Fruit fly (Drosophila melanogaster) whole organism, embryonic: ENCODE data around the gene RhoGEF4.
A peak's percentile ranks its signal among the peaks of the same experiment; 100 is the strongest.

Experiments
- Ada2b ChIP-seq: fragments of 200-800 bp; sonication (Bioruptor generic); IDR thresholded peaks from 2 replicates; pipeline ENCODE4 v1.3.6; 2022; ENCODE audit warnings: missing biosample characterization, missing genetic modification characterization
- BEAF-32 ChIP-seq: fragments of 200-800 bp; sonication (Bioruptor generic); optimal IDR thresholded peaks from 3 replicates; lab custom pipeline; 2017; ENCODE audit warnings: missing biosample characterization, missing genetic modification characterization, mild to moderate bottlenecking, moderate library complexity, missing genetic modification reagents
- CG1024 ChIP-seq: fragments of 200-800 bp; sonication (Bioruptor generic); IDR thresholded peaks from 2 replicates; pipeline ENCODE4 v1.3.6; 2022; ENCODE audit warnings: missing biosample characterization, missing genetic modification characterization
- CG11696 ChIP-seq: fragments of 200-800 bp; sonication (Bioruptor generic); IDR thresholded peaks from 2 replicates; pipeline ENCODE4 v1.3.6; 2022; ENCODE audit warnings: missing biosample characterization, missing genetic modification characterization
- CG13894 ChIP-seq: fragments of 200-800 bp; sonication (Bioruptor generic); optimal IDR thresholded peaks from 3 replicates; lab custom pipeline; 2018; ENCODE audit warnings: missing biosample characterization, mild to moderate bottlenecking, missing genetic modification characterization, moderate library complexity
- CG14667 ChIP-seq: fragments of 200-800 bp; sonication (Bioruptor generic); IDR thresholded peaks from 2 replicates; pipeline ENCODE4 v1.3.6; 2022; ENCODE audit warnings: missing biosample characterization, missing genetic modification characterization
- CG15073 ChIP-seq: fragments of 200-800 bp; sonication (Bioruptor generic); optimal IDR thresholded peaks from 2 replicates; lab custom pipeline; 2016; ENCODE audit warnings: missing biosample characterization, missing genetic modification characterization
- CG16815 ChIP-seq: fragments of 200-800 bp; sonication (Bioruptor generic); optimal IDR thresholded peaks from 3 replicates; lab custom pipeline; 2017; ENCODE audit warnings: missing biosample characterization, mild to moderate bottlenecking, missing genetic modification characterization
- CG17361 ChIP-seq: fragments of 200-800 bp; sonication (Bioruptor generic); IDR thresholded peaks from 3 replicates; pipeline ENCODE4 v1.3.6; 2022; ENCODE audit warnings: missing biosample characterization, missing genetic modification characterization
- CG18011 ChIP-seq: fragments of 200-800 bp; sonication (Bioruptor generic); optimal IDR thresholded peaks from 2 replicates; lab custom pipeline; 2017; ENCODE audit warnings: missing biosample characterization, missing genetic modification characterization, mild to moderate bottlenecking, moderate library complexity, missing genotype
- CG18764 ChIP-seq: fragments of 200-800 bp; sonication (Bioruptor generic); optimal IDR thresholded peaks from 3 replicates; lab custom pipeline; 2016; ENCODE audit warnings: missing biosample characterization, missing genetic modification characterization
- CG2712 ChIP-seq: fragments of 200-800 bp; optimal IDR thresholded peaks from 3 replicates; lab custom pipeline; 2019; ENCODE audit warnings: missing biosample characterization, mild to moderate bottlenecking, missing genetic modification characterization, moderate library complexity
- CG32767 ChIP-seq: fragments of 200-800 bp; sonication (Bioruptor generic); IDR thresholded peaks from 2 replicates; pipeline ENCODE4 v1.3.6; 2022; ENCODE audit warnings: missing biosample characterization, missing genetic modification characterization
- CG4707 ChIP-seq: fragments of 200-800 bp; sonication (Bioruptor generic); optimal IDR thresholded peaks from 2 replicates; lab custom pipeline; 2018; ENCODE audit warnings: missing biosample characterization, mild to moderate bottlenecking, missing genetic modification characterization, moderate library complexity
- CG7745 ChIP-seq: fragments of 200-800 bp; sonication (Bioruptor generic); optimal IDR thresholded peaks from 2 replicates; lab custom pipeline; 2018; ENCODE audit warnings: missing biosample characterization, mild to moderate bottlenecking, missing genetic modification characterization, moderate library complexity
- CG8089 ChIP-seq: fragments of 200-800 bp; sonication (Bioruptor generic); optimal IDR thresholded peaks from 3 replicates; lab custom pipeline; 2016; ENCODE audit warnings: missing biosample characterization, missing genetic modification characterization
- CG8944 ChIP-seq: fragments of 200-800 bp; sonication (Bioruptor generic); optimal IDR thresholded peaks from 3 replicates; lab custom pipeline; 2016; ENCODE audit warnings: missing biosample characterization, missing genetic modification characterization
- CTCF ChIP-seq: fragments of 200-800 bp; sonication (Bioruptor generic); optimal IDR thresholded peaks from 2 replicates; lab custom pipeline; 2017; ENCODE audit warnings: missing biosample characterization, mild to moderate bottlenecking, missing genetic modification characterization, moderate library complexity
- D19B ChIP-seq: fragments of 200-800 bp; sonication (Bioruptor generic); optimal IDR thresholded peaks from 2 replicates; lab custom pipeline; 2017; ENCODE audit warnings: missing biosample characterization, mild to moderate bottlenecking, missing genetic modification characterization
- Doc3 ChIP-seq: fragments of 200-800 bp; sonication (Bioruptor generic); IDR thresholded peaks from 3 replicates; pipeline ENCODE4 v1.3.6; 2022; ENCODE audit warnings: missing biosample characterization, missing genetic modification characterization; ENCODE audit not compliant: partially characterized antibody
- E2f1 ChIP-seq: fragments of 200-800 bp; sonication (Bioruptor generic); IDR thresholded peaks from 2 replicates; pipeline ENCODE4 v1.3.6; 2022; ENCODE audit warnings: missing biosample characterization, missing genetic modification characterization
- Fer2 ChIP-seq: fragments of 200-800 bp; sonication (Bioruptor generic); optimal IDR thresholded peaks from 2 replicates; lab custom pipeline; 2018; ENCODE audit warnings: missing biosample characterization, mild to moderate bottlenecking, missing genetic modification characterization, moderate library complexity
- HLH3B ChIP-seq: fragments of 200-800 bp; sonication (Bioruptor generic); IDR thresholded peaks from 2 replicates; pipeline ENCODE4 v1.3.6; 2022; ENCODE audit warnings: missing biosample characterization, missing genetic modification characterization
- Lpt ChIP-seq: fragments of >200 bp; optimal IDR thresholded peaks from 2 replicates; lab custom pipeline; 2018; ENCODE audit warnings: missing biosample characterization, missing genetic modification characterization
- MTF-1 ChIP-seq: fragments of 200-800 bp; sonication (Bioruptor generic); optimal IDR thresholded peaks from 2 replicates; lab custom pipeline; 2018; ENCODE audit warnings: missing biosample characterization, mild to moderate bottlenecking, missing genetic modification characterization, borderline replicate concordance
- Max ChIP-seq: fragments of 200-800 bp; sonication (Bioruptor generic); optimal IDR thresholded peaks from 2 replicates; lab custom pipeline; 2016; ENCODE audit warnings: missing biosample characterization, mild to moderate bottlenecking, missing genetic modification characterization
- NK7.1 ChIP-seq: fragments of 200-800 bp; sonication (Bioruptor generic); optimal IDR thresholded peaks from 3 replicates; lab custom pipeline; 2016; ENCODE audit warnings: missing biosample characterization, missing genetic modification characterization
- Side ChIP-seq: fragments of 200-800 bp; sonication (Bioruptor generic); optimal IDR thresholded peaks from 2 replicates; lab custom pipeline; 2016; ENCODE audit warnings: missing biosample characterization, missing genetic modification characterization
- YL-1 ChIP-seq: fragments of 200-800 bp; sonication (Bioruptor generic); optimal IDR thresholded peaks from 3 replicates; lab custom pipeline; 2017; ENCODE audit warnings: missing biosample characterization, mild to moderate bottlenecking, missing genetic modification characterization
- ab ChIP-seq: fragments of 200-800 bp; sonication (Bioruptor generic); optimal IDR thresholded peaks from 2 replicates; lab custom pipeline; 2016; ENCODE audit warnings: missing biosample characterization, missing genetic modification characterization
- ash1 ChIP-seq: fragments of 200-800 bp; sonication (Bioruptor generic); optimal IDR thresholded peaks from 2 replicates; lab custom pipeline; 2018; ENCODE audit warnings: missing biosample characterization, mild to moderate bottlenecking, missing genetic modification characterization
- br ChIP-seq: fragments of >200 bp; optimal IDR thresholded peaks from 2 replicates; lab custom pipeline; 2017
- bsh ChIP-seq, 2 experiments: fragments of 200-800 bp; sonication (Bioruptor generic); optimal IDR thresholded peaks; 2 replicates each; lab custom pipeline; 2017 to 2018; ENCODE audit warnings: mild to moderate bottlenecking in 2 of 2, missing biosample characterization in 2 of 2, missing genetic modification characterization in 2 of 2, moderate library complexity in 1 of 2
- cad ChIP-seq: fragments of >200 bp; optimal IDR thresholded peaks from 2 replicates; lab custom pipeline; 2017; ENCODE audit warnings: missing biosample characterization, missing genetic modification characterization
- chm ChIP-seq: fragments of 200-800 bp; sonication (Bioruptor generic); IDR thresholded peaks from 2 replicates; pipeline ENCODE4 v1.3.6; 2022; ENCODE audit warnings: missing biosample characterization, missing genetic modification characterization
- danr ChIP-seq: fragments of 200-800 bp; sonication (Bioruptor generic); IDR thresholded peaks from 2 replicates; pipeline ENCODE4 v1.3.6; 2022; ENCODE audit warnings: missing biosample characterization, missing genetic modification characterization
- emc ChIP-seq: fragments of 200-800 bp; sonication (Bioruptor generic); optimal IDR thresholded peaks from 2 replicates; lab custom pipeline; 2016; ENCODE audit warnings: missing biosample characterization, missing genetic modification characterization
- gcm ChIP-seq: fragments of 200-800 bp; sonication (Bioruptor generic); optimal IDR thresholded peaks from 2 replicates; lab custom pipeline; 2019; ENCODE audit warnings: missing biosample characterization, mild to moderate bottlenecking, missing genetic modification characterization, moderate library complexity
- gro ChIP-seq: fragments of 200-800 bp; sonication (Bioruptor generic); optimal IDR thresholded peaks from 2 replicates; lab custom pipeline; 2016; ENCODE audit warnings: missing biosample characterization, missing genetic modification characterization
- jumu ChIP-seq: fragments of 200-800 bp; sonication (Bioruptor generic); optimal IDR thresholded peaks from 3 replicates; lab custom pipeline; 2016; ENCODE audit warnings: missing biosample characterization, missing genetic modification characterization
- onecut ChIP-seq: fragments of 200-800 bp; sonication (Bioruptor generic); IDR thresholded peaks from 2 replicates; pipeline ENCODE4 v1.3.6; 2022; ENCODE audit warnings: missing biosample characterization, missing genetic modification characterization
- pb ChIP-seq: fragments of 200-800 bp; sonication (Bioruptor generic); optimal IDR thresholded peaks from 3 replicates; lab custom pipeline; 2016; ENCODE audit warnings: missing biosample characterization, missing genetic modification characterization
- pho ChIP-seq: fragments of 200-800 bp; sonication (Bioruptor generic); optimal IDR thresholded peaks from 2 replicates; lab custom pipeline; 2016; ENCODE audit warnings: missing biosample characterization, missing genetic modification characterization
- repo ChIP-seq: fragments of 200-800 bp; sonication (Bioruptor generic); optimal IDR thresholded peaks from 2 replicates; lab custom pipeline; 2016; ENCODE audit warnings: missing biosample characterization, missing genetic modification characterization
- salm ChIP-seq: fragments of 200-800 bp; sonication (Bioruptor generic); optimal IDR thresholded peaks from 2 replicates; lab custom pipeline; 2018; ENCODE audit warnings: missing biosample characterization, mild to moderate bottlenecking, missing genetic modification characterization
- sens ChIP-seq: fragments of 200-800 bp; sonication (Bioruptor generic); peaks from one replicate; lab custom pipeline; 2016; ENCODE audit warnings: missing biosample characterization, missing genetic modification characterization
- ssp ChIP-seq: fragments of 200-800 bp; sonication (Bioruptor generic); IDR thresholded peaks from 2 replicates; pipeline ENCODE4 v1.3.6; 2022; ENCODE audit warnings: missing biosample characterization, missing genetic modification characterization
- tin ChIP-seq: fragments of 200-800 bp; sonication (Bioruptor generic); optimal IDR thresholded peaks from 3 replicates; lab custom pipeline; 2016; ENCODE audit warnings: missing biosample characterization, missing genetic modification characterization
- tll ChIP-seq, 2 experiments: fragments of 200-800 bp in 1 of 2; fragments of >200 bp in 1 of 2; sonication (Bioruptor generic) in 1 of 2; optimal IDR thresholded peaks; 2 replicates each; lab custom pipeline; 2017 to 2019; ENCODE audit warnings: missing biosample characterization in 2 of 2, missing genetic modification characterization in 2 of 2, mild to moderate bottlenecking in 1 of 2, moderate library complexity in 1 of 2
- trem ChIP-seq: fragments of 200-800 bp; optimal IDR thresholded peaks from 3 replicates; lab custom pipeline; 2019; ENCODE audit warnings: missing biosample characterization, mild to moderate bottlenecking, missing genetic modification characterization, moderate library complexity
- unc-4 ChIP-seq: fragments of 200-800 bp; sonication (Bioruptor generic); IDR thresholded peaks from 2 replicates; pipeline ENCODE4 v1.3.6; 2022; ENCODE audit warnings: missing biosample characterization, missing genetic modification characterization; ENCODE audit not compliant: partially characterized antibody

Gene RhoGEF4

dm6 chr3L:7347984-7348631 lies 24.9 kb upstream of the RhoGEF4 start, which contains the start of the genes Srp19 and qm (continued):
- peak; percentile 42 for TF ChIP-seq tin (GFP tag; lab: Kevin White, UChicago)
- TF ChIP-seq jumu (GFP tag; lab: Kevin White, UChicago): peak; percentile 64
- TF ChIP-seq CG14667 (GFP tag; lab: Robert Waterston, UW): peak; percentile 30; the same call in 1 of the 2 replicates
- TF ChIP-seq gro (GFP tag; lab: Kevin White, UChicago): peak; percentile 36
- no peak for TF ChIP-seq Lpt (GFP tag; lab: Kevin White, UChicago)
- peak; percentile 67; the same call in 1 of the 2 replicates for TF ChIP-seq chm (GFP tag; lab: Robert Waterston, UW)
- peak; percentile 95 for TF ChIP-seq BEAF-32 (GFP tag; lab: Kevin White, UChicago)
- TF ChIP-seq trem (tag; lab: Kevin White, UChicago): peak; percentile 6
- peak; percentile 78 for TF ChIP-seq Doc3
- no peak for TF ChIP-seq cad (GFP tag; lab: Kevin White, UChicago)
- peak; percentile 53; the same call in 2 of the 3 replicates for TF ChIP-seq CG17361
- no peak for TF ChIP-seq CG18764 (GFP tag; lab: Kevin White, UChicago)
- TF ChIP-seq NK7.1 (GFP tag; lab: Kevin White, UChicago): no peak
- TF ChIP-seq CG8089 (GFP tag; lab: Kevin White, UChicago): no peak
- no peak for TF ChIP-seq emc
- no peak for TF ChIP-seq danr
- TF ChIP-seq onecut (GFP tag; lab: Robert Waterston, UW): peak; percentile 44; the same call in 1 of the 2 replicates
- TF ChIP-seq pho: peak; percentile 69
- peak; percentile 68 for TF ChIP-seq CG2712 (tag; lab: Kevin White, UChicago)
- TF ChIP-seq HLH3B (GFP tag; lab: Robert Waterston, UW): no peak
- TF ChIP-seq salm (tag; lab: Kevin White, UChicago): no peak
- TF ChIP-seq ssp (GFP tag; lab: Robert Waterston, UW): no peak; the same call in none of the 2 replicates
- peak; percentile 6 to 63 for TF ChIP-seq tll (GFP tag; optimal IDR thresholded peaks at IDR 0.05; lab: Kevin White, UChicago)
- no peak for TF ChIP-seq pb
- TF ChIP-seq Max (GFP tag; lab: Kevin White, UChicago): peak; percentile 44
- TF ChIP-seq ab: no peak
- TF ChIP-seq br (lab: Kevin White, UChicago): no peak
- peak; percentile 47 for TF ChIP-seq CG8944 (GFP tag; lab: Kevin White, UChicago)
- peak; percentile 87 for TF ChIP-seq unc-4
- peak; percentile 31; the same call in 1 of the 2 replicates for TF ChIP-seq Ada2b (GFP tag; lab: Robert Waterston, UW)
- peak; percentile 45 for TF ChIP-seq CG13894 (tag; lab: Kevin White, UChicago)
- TF ChIP-seq bsh (GFP tag; optimal IDR thresholded peaks at IDR 0.05; lab: Kevin White, UChicago): peak; percentile 13 to 36
- peak; percentile 77 for TF ChIP-seq Side (GFP tag; lab: Kevin White, UChicago)
- no peak for TF ChIP-seq CTCF
- no peak for TF ChIP-seq MTF-1
- no peak for TF ChIP-seq CG4707
- no peak for TF ChIP-seq CG7745
- TF ChIP-seq YL-1 (GFP tag; lab: Kevin White, UChicago): peak; percentile 59
- no peak for TF ChIP-seq CG18011 (GFP tag; lab: Kevin White, UChicago)
- TF ChIP-seq CG1024 (GFP tag; lab: Robert Waterston, UW): no peak
- peak; percentile 37 for TF ChIP-seq gcm (GFP tag; lab: Kevin White, UChicago)
- TF ChIP-seq CG11696 (GFP tag; lab: Robert Waterston, UW): no peak
- no peak for TF ChIP-seq CG32767
- peak; percentile 84 for TF ChIP-seq sens (GFP tag; lab: Kevin White, UChicago)
- peak; percentile 34 for TF ChIP-seq Fer2
- TF ChIP-seq E2f1 (GFP tag; lab: Robert Waterston, UW): no peak
- TF ChIP-seq D19B (GFP tag; lab: Kevin White, UChicago): no peak
- TF ChIP-seq CG16815: no peak
- TF ChIP-seq ash1: no peak
- no peak for TF ChIP-seq repo (GFP tag; lab: Kevin White, UChicago)
- TF ChIP-seq CG15073: no peak
